Worm (Caenorhabditis elegans) whole organism, mixed stage, embryonic: Measurements from ENCODE around the gene tbx-8.

ENCODE experiments used
- ceh-39 ChIP-seq: fragments of 150-350 bp; optimal IDR thresholded peaks from 2 replicates; lab custom pipeline; 2014; ENCODE audit warnings: missing biosample characterization, missing genetic modification characterization
- cnd-1 ChIP-seq: fragments of 200-800 bp; sonication (Bioruptor generic); optimal IDR thresholded peaks from 2 replicates; lab custom pipeline; 2018; ENCODE audit warnings: mild to moderate bottlenecking, missing genetic modification characterization, missing compliant biosample characterization
- elt-3 ChIP-seq: fragments of 150-350 bp; optimal IDR thresholded peaks from 2 replicates; lab custom pipeline; 2014; ENCODE audit warnings: missing biosample characterization, missing genetic modification characterization
- mab-5 ChIP-seq: fragments of 150-350 bp; optimal IDR thresholded peaks from 2 replicates; lab custom pipeline; 2014; ENCODE audit warnings: missing biosample characterization, missing genetic modification characterization
- nhr-12 ChIP-seq: fragments of 150-350 bp; optimal IDR thresholded peaks from 2 replicates; lab custom pipeline; 2014; ENCODE audit warnings: missing biosample characterization, missing genetic modification characterization
- nhr-28 ChIP-seq: fragments of 150-350 bp; optimal IDR thresholded peaks from 2 replicates; lab custom pipeline; 2014; ENCODE audit warnings: missing biosample characterization, missing genetic modification characterization

- TF ChIP-seq nhr-28 (tag; lab: Kevin White, UChicago) (no peak), mab-5 (no peak), cnd-1 (tag; lab: Kevin White, UChicago) (no peak), ceh-39 (tag; lab: Kevin White, UChicago) (no peak), elt-3 (tag; lab: Kevin White, UChicago) (no peak), nhr-12 (tag; lab: Kevin White, UChicago) (no peak)
These were observed 7.2 kb upstream of the tbx-8 start for ce11 chrIII:10339949-10340348.
